ENCODE assay signal across 1 fruit fly cellular context in the genomic region with DNA sequence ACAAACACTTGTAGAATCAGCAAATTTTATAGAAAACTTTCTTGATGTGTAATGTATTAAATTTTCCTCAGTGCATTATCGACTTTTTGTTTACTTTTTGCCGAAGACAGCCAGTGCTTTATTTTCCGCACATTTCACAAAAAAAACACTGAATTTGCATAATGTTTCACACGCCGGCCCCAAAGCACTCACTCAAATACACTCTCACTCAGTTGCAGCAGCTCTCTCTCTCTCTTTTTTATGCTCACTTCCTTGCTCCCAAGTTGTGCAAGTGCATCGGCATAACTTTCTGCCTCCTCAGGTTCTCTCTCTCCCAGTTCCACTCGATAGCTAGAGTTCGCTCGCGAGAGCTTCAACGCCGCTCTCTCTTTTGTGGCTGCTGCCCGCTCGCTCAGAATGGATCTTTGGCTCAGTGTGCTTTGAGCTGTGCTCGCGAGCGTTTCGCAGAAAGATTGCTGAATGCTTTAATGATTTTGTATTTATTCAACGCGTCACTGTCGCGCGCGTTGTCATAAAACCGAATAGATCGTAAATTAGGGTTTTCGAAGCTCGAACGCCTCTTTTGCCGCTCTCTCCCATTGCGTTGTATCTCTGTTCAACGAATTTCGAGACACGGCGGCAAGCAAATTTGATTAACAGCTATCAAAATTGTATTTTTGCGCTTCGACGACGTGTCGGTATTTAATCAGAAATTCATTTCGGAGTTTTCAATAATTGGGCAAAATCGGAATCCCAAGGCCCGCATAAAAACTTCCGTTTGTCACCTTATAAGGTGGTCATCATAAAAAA.
A peak's percentile ranks its signal among the peaks of the same experiment; 100 is the strongest.
TF ChIP-seq lines count a peak whose summit lies in the region.

No protein-coding gene starts in this region.

TF ChIP-seq in whole organism, embryonic, 481 proteins besides CTCF, POLR2A, EP300 and RAD21 (continued from another document):
- TF ChIP-seq H2.0 (GFP tag; IDR thresholded peaks at IDR 0.05; lab: Robert Waterston, UW), result 0 out of 2 replicates have a peak, but pooled peaks have one; percentile 31
- TF ChIP-seq pfk (GFP tag; optimal IDR thresholded peaks at IDR 0.05; lab: Kevin White, UChicago), result no peak
- no peak for TF ChIP-seq CG7963 (GFP tag; IDR thresholded peaks at IDR 0.05; lab: Robert Waterston, UW; ENCODE audit: partially characterized antibody)
- TF ChIP-seq nmo (GFP tag; optimal IDR thresholded peaks at IDR 0.05; lab: Kevin White, UChicago), result no peak
- TF ChIP-seq repo (GFP tag; optimal IDR thresholded peaks at IDR 0.05; lab: Kevin White, UChicago), result no peak
- no peak for TF ChIP-seq klu (GFP tag; IDR thresholded peaks at IDR 0.05; lab: Robert Waterston, UW)
- peak; percentile 6 for TF ChIP-seq CG17829 (tag; optimal IDR thresholded peaks at IDR 0.05; lab: Kevin White, UChicago)
- peak; percentile 70; the same call in 3 of the 4 replicates for TF ChIP-seq Dll (GFP tag; IDR thresholded peaks at IDR 0.05; lab: Robert Waterston, UW; ENCODE audit: partially characterized antibody)
- no peak for TF ChIP-seq CG17385 (GFP tag; optimal IDR thresholded peaks at IDR 0.05; lab: Kevin White, UChicago)
- TF ChIP-seq danr (GFP tag; IDR thresholded peaks at IDR 0.05; lab: Robert Waterston, UW), result no peak
- no peak for TF ChIP-seq wdn (GFP tag; IDR thresholded peaks at IDR 0.05; lab: Robert Waterston, UW)
- no peak for TF ChIP-seq jing (GFP tag; optimal IDR thresholded peaks at IDR 0.05; lab: Kevin White, UChicago)
- TF ChIP-seq CG11398 (GFP tag; optimal IDR thresholded peaks at IDR 0.05; lab: Kevin White, UChicago), result no peak
- no peak for TF ChIP-seq CG10565 (GFP tag; optimal IDR thresholded peaks at IDR 0.05; lab: Kevin White, UChicago)
- peak; percentile 33 for TF ChIP-seq kah (GFP tag; optimal IDR thresholded peaks at IDR 0.05; lab: Kevin White, UChicago)
- TF ChIP-seq CG12104 (GFP tag; optimal IDR thresholded peaks at IDR 0.05; lab: Kevin White, UChicago), result no peak
- TF ChIP-seq CG34422 (GFP tag; IDR thresholded peaks at IDR 0.05; lab: Robert Waterston, UW), result 0 out of 3 replicates have a peak, but pooled peaks have one; percentile 42
- TF ChIP-seq CG6854 (GFP tag; optimal IDR thresholded peaks at IDR 0.05; lab: Kevin White, UChicago), result peak; percentile 50
- no peak for TF ChIP-seq fd102C (GFP tag; optimal IDR thresholded peaks at IDR 0.05; lab: Kevin White, UChicago)
- no peak for TF ChIP-seq sc (optimal IDR thresholded peaks at IDR 0.05; lab: Kevin White, UChicago)
- TF ChIP-seq sc (GFP tag; optimal IDR thresholded peaks at IDR 0.05; lab: Kevin White, UChicago), result no peak
- no peak for TF ChIP-seq jigr1 (GFP tag; IDR thresholded peaks at IDR 0.05; lab: Robert Waterston, UW)
- no peak for TF ChIP-seq hb (GFP tag; IDR thresholded peaks at IDR 0.05; lab: Robert Waterston, UW; ENCODE audit: partially characterized antibody)
- TF ChIP-seq Fer3 (tag; optimal IDR thresholded peaks at IDR 0.05; lab: Kevin White, UChicago), result peak; percentile 8
- no peak for TF ChIP-seq CG2116 (GFP tag; optimal IDR thresholded peaks at IDR 0.05; lab: Kevin White, UChicago)
- no peak for TF ChIP-seq Dek (tag; optimal IDR thresholded peaks at IDR 0.05; lab: Kevin White, UChicago)
- no peak for TF ChIP-seq pita (GFP tag; optimal IDR thresholded peaks at IDR 0.05; lab: Kevin White, UChicago)
- no peak for TF ChIP-seq CG5180 (GFP tag; optimal IDR thresholded peaks at IDR 0.05; lab: Kevin White, UChicago)
- TF ChIP-seq Drgx (GFP tag; IDR thresholded peaks at IDR 0.05; lab: Robert Waterston, UW), result peak; percentile 68; the same call in 1 of the 2 replicates
- no peak for TF ChIP-seq CG18011 (GFP tag; optimal IDR thresholded peaks at IDR 0.05; lab: Kevin White, UChicago)
- no peak for TF ChIP-seq Sry-β (GFP tag; optimal IDR thresholded peaks at IDR 0.05; lab: Kevin White, UChicago)
- TF ChIP-seq Pdp1 (GFP tag; optimal IDR thresholded peaks at IDR 0.05; lab: Kevin White, UChicago), result peak in 1 of 2 experiments; percentile 78
- no peak for TF ChIP-seq grn (GFP tag; optimal IDR thresholded peaks at IDR 0.05; lab: Kevin White, UChicago)
- TF ChIP-seq C15 (GFP tag; IDR thresholded peaks at IDR 0.05; lab: Robert Waterston, UW), result no peak
- no peak for TF ChIP-seq CG8388 (GFP tag; optimal IDR thresholded peaks at IDR 0.05; lab: Kevin White, UChicago)
- TF ChIP-seq NC2β (GFP tag; optimal IDR thresholded peaks at IDR 0.05; lab: Kevin White, UChicago), result no peak
- no peak for TF ChIP-seq CG16815 (GFP tag; optimal IDR thresholded peaks at IDR 0.05; lab: Kevin White, UChicago)
- TF ChIP-seq chinmo (GFP tag; IDR thresholded peaks at IDR 0.05; lab: Robert Waterston, UW; ENCODE audit: partially characterized antibody), result peak; percentile 82; the same call in 3 of the 4 replicates
- TF ChIP-seq TFAM (GFP tag; optimal IDR thresholded peaks at IDR 0.05; lab: Kevin White, UChicago), result no peak
- TF ChIP-seq vvl (GFP tag; IDR thresholded peaks at IDR 0.05; lab: Robert Waterston, UW), result peak; percentile 80
- TF ChIP-seq tgo (GFP tag; IDR thresholded peaks at IDR 0.05; lab: Robert Waterston, UW), result no peak
- TF ChIP-seq MBD-R2 (GFP tag; IDR thresholded peaks at IDR 0.05; lab: Robert Waterston, UW), result no peak
- TF ChIP-seq CG30020 (tag; optimal IDR thresholded peaks at IDR 0.05; lab: Kevin White, UChicago), result no peak
- peak; percentile 67 for TF ChIP-seq CG13287 (GFP tag; IDR thresholded peaks at IDR 0.05; lab: Robert Waterston, UW; ENCODE audit: partially characterized antibody)
- TF ChIP-seq CG18262 (tag; optimal IDR thresholded peaks at IDR 0.05; lab: Kevin White, UChicago), result no peak
- no peak for TF ChIP-seq CG12659 (GFP tag; optimal IDR thresholded peaks at IDR 0.05; lab: Kevin White, UChicago)
- no peak for TF ChIP-seq otp (GFP tag; IDR thresholded peaks at IDR 0.05; lab: Robert Waterston, UW)
- TF ChIP-seq CG7839 (tag; optimal IDR thresholded peaks at IDR 0.05; lab: Kevin White, UChicago), result no peak
- no peak for TF ChIP-seq CG15073 (GFP tag; optimal IDR thresholded peaks at IDR 0.05; lab: Kevin White, UChicago)
- no peak for TF ChIP-seq Elba2 (GFP tag; optimal IDR thresholded peaks at IDR 0.05; lab: Kevin White, UChicago)
- peak; percentile 44; the same call in 1 of the 2 replicates for TF ChIP-seq Rfx (GFP tag; IDR thresholded peaks at IDR 0.05; lab: Robert Waterston, UW)
- TF ChIP-seq CG1024 (GFP tag; IDR thresholded peaks at IDR 0.05; lab: Robert Waterston, UW), result peak; percentile 9; the same call in 1 of the 2 replicates
- peak; percentile 54 for TF ChIP-seq CG13894 (tag; optimal IDR thresholded peaks at IDR 0.05; lab: Kevin White, UChicago)
- TF ChIP-seq Stat92E (GFP tag; optimal IDR thresholded peaks at IDR 0.05; lab: Kevin White, UChicago), result peak in 1 of 3 experiments; percentile 61
- TF ChIP-seq Side (GFP tag; optimal IDR thresholded peaks at IDR 0.05; lab: Kevin White, UChicago), result peak; percentile 9
- peak; percentile 96 to 100 for TF ChIP-seq Trl (optimal IDR thresholded peaks at IDR 0.05; lab: Kevin White, UChicago)
- peak; percentile 78 for TF ChIP-seq Trl (GFP tag; optimal IDR thresholded peaks at IDR 0.05; lab: Kevin White, UChicago)
- no peak for TF ChIP-seq CG14710 (tag; optimal IDR thresholded peaks at IDR 0.05; lab: Kevin White, UChicago)
- TF ChIP-seq GATAe (GFP tag; conservative IDR thresholded peaks at IDR 0.05; lab: Robert Waterston, UW), result no peak
- TF ChIP-seq Mrtf (GFP tag; IDR thresholded peaks at IDR 0.05; lab: Robert Waterston, UW), result no peak
- no peak for TF ChIP-seq CG1529 (GFP tag; optimal IDR thresholded peaks at IDR 0.05; lab: Kevin White, UChicago)
- TF ChIP-seq CG31365 (tag; optimal IDR thresholded peaks at IDR 0.05; lab: Kevin White, UChicago), result peak; percentile 65
- TF ChIP-seq cg (GFP tag; optimal IDR thresholded peaks at IDR 0.05; lab: Kevin White, UChicago), result peak; percentile 39
- TF ChIP-seq CG32772 (GFP tag; IDR thresholded peaks at IDR 0.05; lab: Robert Waterston, UW), result no peak
- peak; percentile 4 for TF ChIP-seq CG6683 (GFP tag; optimal IDR thresholded peaks at IDR 0.05; lab: Kevin White, UChicago)
- TF ChIP-seq ssp (GFP tag; IDR thresholded peaks at IDR 0.05; lab: Robert Waterston, UW), result no peak
- TF ChIP-seq CG11456 (GFP tag; IDR thresholded peaks at IDR 0.05; lab: Robert Waterston, UW), result no peak
